Worm (Caenorhabditis elegans): Measurements from ENCODE around the gene C39E9.7.

C39E9.7 gene

DNA sequence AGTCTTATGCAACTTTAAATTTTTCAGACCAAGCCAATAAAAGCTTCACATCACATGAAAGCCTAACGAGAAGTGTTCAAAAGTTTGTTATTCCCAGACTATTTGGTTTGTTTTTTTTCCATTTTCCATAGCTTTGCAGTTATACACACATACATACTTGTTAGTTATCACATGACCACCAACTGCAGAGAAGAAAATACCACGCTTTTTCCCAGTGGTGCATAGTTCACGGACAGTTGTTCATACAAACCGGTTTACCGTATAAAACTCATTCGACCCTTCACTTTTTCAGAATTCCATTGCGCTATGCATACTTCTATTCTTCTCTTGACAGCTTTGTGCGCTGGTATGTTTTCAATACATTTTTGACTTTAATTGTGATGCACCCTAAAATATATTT lies 12.8 kb downstream of the C39E9.7 start, which contains the start of gene scl-5:
Gene scl-5 (plus strand): TSS at position 301 of the 400 bp plus-strand sequence.
- TF ChIP-seq dsc-1 (tag; optimal IDR thresholded peaks at IDR 0.05) (no peak), blmp-1 (tag; optimal IDR thresholded peaks at IDR 0.05) (no peak), lsy-2 (tag; optimal IDR thresholded peaks at IDR 0.05) (no peak), mep-1 (tag; optimal IDR thresholded peaks at IDR 0.05) (no peak), unc-86 (tag; optimal IDR thresholded peaks at IDR 0.05) (no peak), tlp-1 (tag; optimal IDR thresholded peaks at IDR 0.05) (no peak), isw-1 (GFP tag; IDR thresholded peaks at IDR 0.05) (no peak)

- TF ChIP-seq ceh-8 (GFP tag; optimal IDR thresholded peaks at IDR 0.05) (no peak), unc-98 (GFP tag; IDR thresholded peaks at IDR 0.05) (no peak), egl-27 (tag; optimal IDR thresholded peaks at IDR 0.05) (no peak), aha-1 (tag; optimal IDR thresholded peaks at IDR 0.05) (no peak), pqm-1 (tag; optimal IDR thresholded peaks at IDR 0.05) (no peak), nhr-90 (tag; optimal IDR thresholded peaks at IDR 0.05; ENCODE audit: poor library complexity) (no peak), unc-30 (tag; optimal IDR thresholded peaks at IDR 0.05) (no peak), nhr-85 (tag) (no peak), sptf-1 (tag; optimal IDR thresholded peaks at IDR 0.05) (no peak), mab-9 (GFP tag; IDR thresholded peaks at IDR 0.05) (no peak), dpl-1 (GFP tag; optimal IDR thresholded peaks at IDR 0.05) (no peak), isw-1 (GFP tag; IDR thresholded peaks at IDR 0.05) (no peak), nhr-11 (tag; optimal IDR thresholded peaks at IDR 0.05) (no peak), blmp-1 (tag; optimal IDR thresholded peaks at IDR 0.05) (no peak), lir-3 (tag; optimal IDR thresholded peaks at IDR 0.05; ENCODE audit: poor library complexity) (no peak), nhr-76 (tag; optimal IDR thresholded peaks at IDR 0.05) (no peak), ztf-11 (tag; optimal IDR thresholded peaks at IDR 0.05) (no peak), nhr-12 (tag; optimal IDR thresholded peaks at IDR 0.05) (no peak), lin-39 (tag; optimal IDR thresholded peaks at IDR 0.05) (no peak), C16A3.4 (tag; optimal IDR thresholded peaks at IDR 0.05) (no peak)
Measured at ce11 chrIV:13059284-13059683, 17.2 kb downstream of the C39E9.7 start, which contains the start of gene scl-3. Gene scl-3, plus strand, starts transcription at chrIV:13059584.

DNA sequence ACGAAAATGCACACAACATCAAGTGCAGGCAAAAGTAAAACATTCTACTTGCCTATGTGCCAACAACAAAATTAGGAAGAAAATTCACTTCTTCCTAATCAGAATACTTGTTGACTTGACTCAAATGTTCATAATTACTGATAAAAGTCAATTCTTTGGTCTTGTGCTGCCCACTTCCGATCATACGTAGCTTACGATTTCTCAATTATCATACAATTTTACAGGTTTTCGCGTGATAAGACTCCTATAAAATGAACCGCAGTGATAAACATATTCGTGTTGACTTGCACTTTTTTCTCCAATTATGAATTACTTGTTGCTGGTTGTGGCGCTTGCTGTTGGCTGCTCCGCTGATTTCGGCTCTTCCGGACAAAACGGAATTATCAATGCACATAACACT lies 19.1 kb downstream of the C39E9.7 start, which contains the start of gene scl-2:
Gene scl-2 (plus strand): TSS at position 293 of the 400 bp plus-strand sequence.
- TF ChIP-seq nhr-76 (tag; optimal IDR thresholded peaks at IDR 0.05), result no peak
- TF ChIP-seq elt-2 (tag; optimal IDR thresholded peaks at IDR 0.05), result peak; percentile 99
- TF ChIP-seq unc-30 (tag; optimal IDR thresholded peaks at IDR 0.05), result no peak
- TF ChIP-seq isw-1 (GFP tag; IDR thresholded peaks at IDR 0.05), result no peak
- peak; percentile 80 for TF ChIP-seq jun-1 (tag; optimal IDR thresholded peaks at IDR 0.05)
- no peak for TF ChIP-seq nhr-84 (tag; optimal IDR thresholded peaks at IDR 0.05)
- TF ChIP-seq nhr-77 (tag; optimal IDR thresholded peaks at IDR 0.05), result no peak
- TF ChIP-seq hlh-4 (tag; optimal IDR thresholded peaks at IDR 0.05), result no peak
- TF ChIP-seq xbp-1 (tag; optimal IDR thresholded peaks at IDR 0.05), result no peak
- TF ChIP-seq lin-39 (tag; optimal IDR thresholded peaks at IDR 0.05), result no peak
- TF ChIP-seq mab-9 (GFP tag; IDR thresholded peaks at IDR 0.05), result no peak
- no peak for TF ChIP-seq nhr-28 (tag; optimal IDR thresholded peaks at IDR 0.05)
- TF ChIP-seq C04F5.9 (tag; optimal IDR thresholded peaks at IDR 0.05), result no peak
- no peak for TF ChIP-seq ces-1 (GFP tag; optimal IDR thresholded peaks at IDR 0.05)
- no peak for TF ChIP-seq lin-14 (GFP tag; optimal IDR thresholded peaks at IDR 0.05)
- TF ChIP-seq hlh-17 (GFP tag; optimal IDR thresholded peaks at IDR 0.05; ENCODE audit: borderline replicate concordance), result no peak
- no peak for TF ChIP-seq fkh-4 (tag; optimal IDR thresholded peaks at IDR 0.05; ENCODE audit: borderline replicate concordance)
- no peak for TF ChIP-seq egl-27 (tag; optimal IDR thresholded peaks at IDR 0.05)
- no peak for TF ChIP-seq elt-3 (tag; optimal IDR thresholded peaks at IDR 0.05)
- TF ChIP-seq nhr-85 (tag), result no peak
- no peak for TF ChIP-seq swsn-7 (tag; optimal IDR thresholded peaks at IDR 0.05)
- TF ChIP-seq snpc-4 (tag; optimal IDR thresholded peaks at IDR 0.05), result no peak
- no peak for TF ChIP-seq nhr-19 (GFP tag; conservative IDR thresholded peaks at IDR 0.05)
- no peak for TF ChIP-seq ceh-8 (GFP tag; optimal IDR thresholded peaks at IDR 0.05)
- no peak for TF ChIP-seq unc-86 (tag; optimal IDR thresholded peaks at IDR 0.05)
- no peak for TF ChIP-seq dpl-1 (GFP tag; optimal IDR thresholded peaks at IDR 0.05)
- TF ChIP-seq lin-35 (GFP tag; optimal IDR thresholded peaks at IDR 0.05), result peak in 1 of 2 experiments; percentile 36
- TF ChIP-seq ztf-11 (tag; optimal IDR thresholded peaks at IDR 0.05), result no peak
- TF ChIP-seq efl-1 (optimal IDR thresholded peaks at IDR 0.05), result no peak
- peak in 1 of 2 experiments; percentile 35 for TF ChIP-seq efl-1 (GFP tag; optimal IDR thresholded peaks at IDR 0.05 in 1 of 2)
- no peak for TF ChIP-seq fkh-10 (GFP tag; optimal IDR thresholded peaks at IDR 0.05)
- no peak for TF ChIP-seq aha-1 (tag; optimal IDR thresholded peaks at IDR 0.05)
- no peak for TF ChIP-seq fkh-8 (tag; optimal IDR thresholded peaks at IDR 0.05)
- TF ChIP-seq pax-3 (tag; optimal IDR thresholded peaks at IDR 0.05), result no peak
- no peak for TF ChIP-seq Y116A8C.19 (tag; optimal IDR thresholded peaks at IDR 0.05; ENCODE audit: borderline replicate concordance)
- TF ChIP-seq lir-3 (tag; optimal IDR thresholded peaks at IDR 0.05; ENCODE audit: poor library complexity), result no peak
